Worm (Caenorhabditis elegans) whole organism, early embryonic: ENCODE measurements around the gene ZK1290.1.

Experiments
- aly-1 ChIP-seq: sonication (generic microtip); optimal IDR thresholded peaks from 2 replicates; lab custom pipeline; 2016; ENCODE audit warnings: missing genetic modification characterization, missing compliant biosample characterization
- ama-1 ChIP-seq: fragments of 150-350 bp; optimal IDR thresholded peaks from 2 replicates; lab custom pipeline; 2014
- ceh-36 ChIP-seq: sonication (generic microtip); optimal IDR thresholded peaks from 2 replicates; lab custom pipeline; 2016; ENCODE audit warnings: missing genetic modification characterization, inconsistent platforms, missing compliant biosample characterization
- flt-1 ChIP-seq: fragments of 200-800 bp; sonication (Bioruptor generic); IDR thresholded peaks from 2 replicates; pipeline ENCODE4 v1.3.6; 2022; ENCODE audit warnings: missing genetic modification characterization, missing compliant biosample characterization
- hmbx-1 ChIP-seq: sonication (generic microtip); optimal IDR thresholded peaks from 2 replicates; lab custom pipeline; 2016; ENCODE audit warnings: mild to moderate bottlenecking, missing genetic modification characterization, missing compliant biosample characterization
- hnd-1 ChIP-seq: sonication (generic microtip); optimal IDR thresholded peaks from 2 replicates; lab custom pipeline; 2016; ENCODE audit warnings: missing genetic modification characterization, missing compliant biosample characterization
- pes-1 ChIP-seq: fragments of 200-800 bp; sonication (Bioruptor generic); IDR thresholded peaks from 2 replicates; pipeline ENCODE4 v1.3.6; 2022; ENCODE audit warnings: missing genetic modification reagents, missing genetic modification characterization, missing compliant biosample characterization
- scrt-1 ChIP-seq: fragments of 200-800 bp; sonication (Bioruptor generic); IDR thresholded peaks from 2 replicates; pipeline ENCODE4 v1.3.6; 2022; ENCODE audit warnings: missing genetic modification characterization, missing compliant biosample characterization
- sea-1 ChIP-seq: fragments of 200-800 bp; sonication (Bioruptor generic); conservative IDR thresholded peaks from 2 replicates; pipeline ENCODE4 v1.3.6; 2022; ENCODE audit warnings: missing genetic modification characterization, missing compliant biosample characterization
- tbx-11 ChIP-seq: fragments of 200-800 bp; sonication (Bioruptor generic); IDR thresholded peaks from 2 replicates; pipeline ENCODE4 v1.3.6; 2022; ENCODE audit warnings: missing genetic modification characterization, missing compliant biosample characterization

DNA sequence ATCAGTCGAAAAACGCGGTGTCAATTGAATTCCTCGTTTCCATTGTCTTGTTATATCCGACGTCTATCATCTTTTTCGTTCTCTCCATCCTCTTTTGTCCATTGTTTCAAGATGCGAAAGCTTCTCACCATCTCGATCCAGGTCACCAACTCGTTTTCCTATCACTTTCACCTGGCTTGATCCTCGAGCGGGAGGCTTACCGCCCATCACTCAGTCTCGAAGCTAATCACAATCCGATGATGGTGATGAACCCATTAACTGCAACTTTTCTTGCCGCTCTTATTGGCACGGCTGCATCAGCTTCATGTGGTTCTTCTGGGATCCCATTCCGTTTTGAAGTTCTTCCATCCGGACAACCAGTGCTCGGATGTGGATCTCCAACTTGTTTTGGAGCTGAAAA, 30.6 kb upstream of the ZK1290.1 start, which contains the start of gene wrt-1:
- TF ChIP-seq ama-1 (lab: Kevin White, UChicago): no peak
- no peak for TF ChIP-seq ceh-36 (tag; lab: Kevin White, UChicago)
- no peak for TF ChIP-seq flt-1 (GFP tag; lab: Robert Waterston, UW)
- TF ChIP-seq hnd-1: no peak
- TF ChIP-seq tbx-11: no peak
- TF ChIP-seq sea-1 (GFP tag; lab: Robert Waterston, UW): no peak
- TF ChIP-seq hmbx-1 (tag; lab: Kevin White, UChicago): no peak
- no peak for TF ChIP-seq scrt-1
- no peak for TF ChIP-seq aly-1
- no peak for TF ChIP-seq pes-1 (GFP tag; lab: Robert Waterston, UW)
